Worm (Caenorhabditis elegans) whole organism, L1 larva: ENCODE results near the gene T14G12.6.
A peak's percentile ranks its signal among the peaks of the same experiment; 100 is the strongest.

Source experiments
- C04F5.9 ChIP-seq: sonication (generic microtip); optimal IDR thresholded peaks from 2 replicates; lab custom pipeline; 2016; ENCODE audit warnings: missing genetic modification characterization, missing compliant biosample characterization
- F16B12.6 ChIP-seq: fragments of 150-350 bp; optimal IDR thresholded peaks from 2 replicates; lab custom pipeline; 2014; ENCODE audit warnings: missing biosample characterization, missing genetic modification characterization
- ceh-8 ChIP-seq: fragments of 200-800 bp; sonication (Bioruptor generic); optimal IDR thresholded peaks from 2 replicates; lab custom pipeline; 2018; ENCODE audit warnings: mild to moderate bottlenecking, missing genetic modification characterization, moderate library complexity, missing compliant biosample characterization
- dsc-1 ChIP-seq: sonication (generic microtip); optimal IDR thresholded peaks from 2 replicates; lab custom pipeline; 2016; ENCODE audit warnings: mild to moderate bottlenecking, missing genetic modification characterization, missing compliant biosample characterization
- nhr-71 ChIP-seq: sonication (generic microtip); optimal IDR thresholded peaks from 2 replicates; lab custom pipeline; 2016; ENCODE audit warnings: mild to moderate bottlenecking, missing genetic modification characterization, moderate library complexity, missing compliant biosample characterization
- pag-3 ChIP-seq: sonication (generic microtip); optimal IDR thresholded peaks from 2 replicates; lab custom pipeline; 2017; ENCODE audit warnings: missing genetic modification characterization, mild to moderate bottlenecking, missing compliant biosample characterization, antibody characterized with exemption, borderline replicate concordance; ENCODE audit not compliant: insufficient read depth

Gene T14G12.6

ce11 chrX:3709747-3710146 lies 49.5 kb downstream of the T14G12.6 start (continued):
- TF ChIP-seq pag-3 (tag; lab: Kevin White, UChicago) (no peak), nhr-71 (tag; lab: Kevin White, UChicago) (peak; percentile 50), ceh-8 (no peak), C04F5.9 (tag; lab: Kevin White, UChicago) (no peak), dsc-1 (peak; percentile 94), F16B12.6 (tag; lab: Kevin White, UChicago) (no peak)
- TF ChIP-seq, all 84 proteins: peak for 7
